Fruit fly (Drosophila melanogaster): ENCODE measurements around the gene CG11122.

The CG11122 gene

dm6 chrX:11147553-11148067 lies 23.1 kb upstream of the CG11122 start:
- no peak for TF ChIP-seq usp (GFP tag; optimal IDR thresholded peaks at IDR 0.05)
- no peak for TF ChIP-seq psq (optimal IDR thresholded peaks at IDR 0.05)
- TF ChIP-seq EcR (GFP tag; optimal IDR thresholded peaks at IDR 0.05), result no peak

- TF ChIP-seq Dll (optimal IDR thresholded peaks at IDR 0.05), result no peak
- no peak for TF ChIP-seq usp (GFP tag; optimal IDR thresholded peaks at IDR 0.05)
- TF ChIP-seq CG8478 (optimal IDR thresholded peaks at IDR 0.05), result no peak
- TF ChIP-seq psq (optimal IDR thresholded peaks at IDR 0.05), result no peak
- no peak for TF ChIP-seq EcR (GFP tag; optimal IDR thresholded peaks at IDR 0.05)
- no peak for TF ChIP-seq pan (optimal IDR thresholded peaks at IDR 0.05)
Measured at dm6 chrX:11146598-11147176, 22.2 kb upstream of the CG11122 start.

dm6 chrX:11144575-11144974 lies 20.0 kb upstream of the CG11122 start:
- TF ChIP-seq Dll (optimal IDR thresholded peaks at IDR 0.05) (no peak), EcR (GFP tag; optimal IDR thresholded peaks at IDR 0.05) (no peak), usp (GFP tag; optimal IDR thresholded peaks at IDR 0.05) (no peak), psq (optimal IDR thresholded peaks at IDR 0.05) (no peak), CG8478 (optimal IDR thresholded peaks at IDR 0.05) (no peak), pan (optimal IDR thresholded peaks at IDR 0.05) (no peak)

- TF ChIP-seq CG8478 (optimal IDR thresholded peaks at IDR 0.05) (no peak), pan (optimal IDR thresholded peaks at IDR 0.05) (no peak), psq (optimal IDR thresholded peaks at IDR 0.05) (no peak), usp (GFP tag; optimal IDR thresholded peaks at IDR 0.05) (no peak)
Measured at dm6 chrX:11143820-11144219, 19.3 kb upstream of the CG11122 start, which contains the start of gene CG15201. Gene CG15201 (plus strand): TSS chrX:11144120.

- TF ChIP-seq pan (optimal IDR thresholded peaks at IDR 0.05) (no peak), CG8478 (optimal IDR thresholded peaks at IDR 0.05) (no peak), EcR (GFP tag; optimal IDR thresholded peaks at IDR 0.05) (no peak), psq (optimal IDR thresholded peaks at IDR 0.05) (no peak), Dll (optimal IDR thresholded peaks at IDR 0.05) (no peak), usp (GFP tag; optimal IDR thresholded peaks at IDR 0.05) (no peak)
Measured at dm6 chrX:11141785-11142591, 17.5 kb upstream of the CG11122 start, which contains the start of the genes CG15199 and CG15202. Gene CG15199 (minus strand): TSS chrX:11141835. Gene CG15202 (plus strand): TSS chrX:11142541.

- TF ChIP-seq EcR (GFP tag; optimal IDR thresholded peaks at IDR 0.05) (no peak), psq (optimal IDR thresholded peaks at IDR 0.05) (no peak), CG8478 (optimal IDR thresholded peaks at IDR 0.05) (no peak), pan (optimal IDR thresholded peaks at IDR 0.05) (no peak), Dll (optimal IDR thresholded peaks at IDR 0.05) (no peak), usp (GFP tag; optimal IDR thresholded peaks at IDR 0.05) (no peak)
Measured at dm6 chrX:11140163-11140562, 15.6 kb upstream of the CG11122 start, which contains the start of gene ssp7. Gene ssp7 (minus strand): TSS chrX:11140263.

dm6 chrX:11137566-11138186 lies 13.2 kb upstream of the CG11122 start, which contains the start of gene CDK2AP1:
Gene CDK2AP1 (plus strand): TSS chrX:11137859.
- TF ChIP-seq EcR (GFP tag; optimal IDR thresholded peaks at IDR 0.05), result no peak
- TF ChIP-seq Dll (optimal IDR thresholded peaks at IDR 0.05), result no peak
- no peak for TF ChIP-seq usp (GFP tag; optimal IDR thresholded peaks at IDR 0.05)
- no peak for TF ChIP-seq pan (optimal IDR thresholded peaks at IDR 0.05)
- TF ChIP-seq psq (optimal IDR thresholded peaks at IDR 0.05), result no peak
- no peak for TF ChIP-seq CG8478 (optimal IDR thresholded peaks at IDR 0.05)

dm6 chrX:11136587-11137512 lies 12.3 kb upstream of the CG11122 start, which contains the start of gene Klp10A:
Gene Klp10A (minus strand): TSS chrX:11137118.
- no peak for TF ChIP-seq usp (GFP tag; optimal IDR thresholded peaks at IDR 0.05)
- no peak for TF ChIP-seq pan (optimal IDR thresholded peaks at IDR 0.05)
- no peak for TF ChIP-seq psq (optimal IDR thresholded peaks at IDR 0.05)
- TF ChIP-seq Dll (optimal IDR thresholded peaks at IDR 0.05), result no peak
- no peak for TF ChIP-seq CG8478 (optimal IDR thresholded peaks at IDR 0.05)

- TF ChIP-seq usp (GFP tag; optimal IDR thresholded peaks at IDR 0.05) (no peak), CG8478 (optimal IDR thresholded peaks at IDR 0.05) (no peak), psq (optimal IDR thresholded peaks at IDR 0.05) (no peak), EcR (GFP tag; optimal IDR thresholded peaks at IDR 0.05) (no peak), pan (optimal IDR thresholded peaks at IDR 0.05) (no peak), Dll (optimal IDR thresholded peaks at IDR 0.05) (no peak)
Measured at dm6 chrX:11135840-11136586, 11.5 kb upstream of the CG11122 start.

dm6 chrX:11132312-11132711 lies 7.8 kb upstream of the CG11122 start, which contains the start of gene CG44385:
Gene CG44385 (minus strand): TSS chrX:11132412.
- TF ChIP-seq usp (GFP tag; optimal IDR thresholded peaks at IDR 0.05) (no peak), Dll (optimal IDR thresholded peaks at IDR 0.05) (no peak), CG8478 (optimal IDR thresholded peaks at IDR 0.05) (no peak), pan (optimal IDR thresholded peaks at IDR 0.05) (no peak), psq (optimal IDR thresholded peaks at IDR 0.05) (no peak)
